Fruit fly (Drosophila melanogaster) whole organism, embryonic: ENCODE results near the gene EMC3.
A peak's percentile ranks its signal among the peaks of the same experiment; 100 is the strongest.

ENCODE experiments used
- BEAF-32 ChIP-seq: fragments of 200-800 bp; sonication (Bioruptor generic); optimal IDR thresholded peaks from 3 replicates; lab custom pipeline; 2017; ENCODE audit warnings: missing biosample characterization, missing genetic modification characterization, mild to moderate bottlenecking, moderate library complexity, missing genetic modification reagents
- Bgb ChIP-seq: fragments of 200-800 bp; sonication (Bioruptor generic); IDR thresholded peaks from 2 replicates; pipeline ENCODE4 v1.3.6; 2022; ENCODE audit warnings: missing biosample characterization, missing genetic modification characterization; ENCODE audit not compliant: partially characterized antibody
- CG10565 ChIP-seq: fragments of 200-800 bp; sonication (Bioruptor generic); optimal IDR thresholded peaks from 3 replicates; lab custom pipeline; 2016; ENCODE audit warnings: missing biosample characterization, mild to moderate bottlenecking, missing genetic modification characterization
- CG11085 ChIP-seq: fragments of 200-800 bp; sonication (Bioruptor generic); IDR thresholded peaks from 2 replicates; pipeline ENCODE4 v1.3.6; 2022; ENCODE audit warnings: missing biosample characterization, missing genetic modification characterization
- CG15269 ChIP-seq: fragments of 200-800 bp; sonication (Bioruptor generic); optimal IDR thresholded peaks from 2 replicates; lab custom pipeline; 2018; ENCODE audit warnings: missing biosample characterization, mild to moderate bottlenecking, missing genetic modification characterization, moderate library complexity
- CG16863 ChIP-seq: fragments of 200-800 bp; sonication (Bioruptor generic); optimal IDR thresholded peaks from 3 replicates; lab custom pipeline; 2016; ENCODE audit warnings: missing biosample characterization, missing genetic modification characterization
- CG31365 ChIP-seq: fragments of 200-800 bp; sonication (Bioruptor generic); optimal IDR thresholded peaks from 2 replicates; lab custom pipeline; 2018; ENCODE audit warnings: missing biosample characterization, mild to moderate bottlenecking, missing genetic modification characterization
- CG3407 ChIP-seq: fragments of 200-800 bp; sonication (Bioruptor generic); optimal IDR thresholded peaks from 2 replicates; lab custom pipeline; 2018; ENCODE audit warnings: missing biosample characterization, mild to moderate bottlenecking, missing genetic modification characterization
- CG34224 ChIP-seq: fragments of 200-800 bp; sonication (Bioruptor generic); IDR thresholded peaks from 3 replicates; pipeline ENCODE4 v1.3.6; 2022; ENCODE audit warnings: missing biosample characterization, missing genetic modification characterization; ENCODE audit not compliant: partially characterized antibody
- CG4404 ChIP-seq: fragments of 200-800 bp; sonication (Bioruptor generic); IDR thresholded peaks from 2 replicates; pipeline ENCODE4 v1.3.6; 2022; ENCODE audit warnings: missing biosample characterization, missing genetic modification characterization
- CG6272 ChIP-seq: fragments of 200-800 bp; sonication (Bioruptor generic); IDR thresholded peaks from 2 replicates; pipeline ENCODE4 v1.3.6; 2022; ENCODE audit warnings: missing biosample characterization, missing genetic modification characterization
- CG8281 ChIP-seq: fragments of 200-800 bp; sonication (Bioruptor generic); optimal IDR thresholded peaks from 2 replicates; lab custom pipeline; 2018; ENCODE audit warnings: missing biosample characterization, mild to moderate bottlenecking, missing genetic modification characterization, moderate library complexity
- CG8359 ChIP-seq: fragments of 200-800 bp; sonication (Bioruptor generic); optimal IDR thresholded peaks from 2 replicates; lab custom pipeline; 2017; ENCODE audit warnings: missing biosample characterization, mild to moderate bottlenecking, missing genetic modification characterization, borderline replicate concordance
- CG9727 ChIP-seq: fragments of 200-800 bp; sonication (Bioruptor generic); optimal IDR thresholded peaks from 3 replicates; lab custom pipeline; 2017; ENCODE audit warnings: missing biosample characterization, mild to moderate bottlenecking, missing genetic modification characterization
- CG9797 ChIP-seq: fragments of 200-800 bp; sonication (Bioruptor generic); optimal IDR thresholded peaks from 3 replicates; lab custom pipeline; 2018; ENCODE audit warnings: missing biosample characterization, mild to moderate bottlenecking, missing genetic modification characterization
- Dek ChIP-seq: fragments of 200-800 bp; sonication (Bioruptor generic); optimal IDR thresholded peaks from 3 replicates; lab custom pipeline; 2019; ENCODE audit warnings: missing biosample characterization, mild to moderate bottlenecking, missing genetic modification characterization, moderate library complexity
- Dip2 ChIP-seq: fragments of 200-800 bp; sonication (Bioruptor generic); IDR thresholded peaks from 2 replicates; pipeline ENCODE4 v1.3.6; 2022; ENCODE audit warnings: missing biosample characterization, missing genetic modification characterization
- Dll ChIP-seq: fragments of 200-800 bp; sonication (Bioruptor generic); IDR thresholded peaks from 4 replicates; pipeline ENCODE4 v1.3.6; 2022; ENCODE audit warnings: missing biosample characterization, missing genetic modification characterization; ENCODE audit not compliant: partially characterized antibody
- Doc2 ChIP-seq: fragments of 200-800 bp; sonication (Bioruptor generic); IDR thresholded peaks from 2 replicates; pipeline ENCODE4 v1.3.6; 2022; ENCODE audit warnings: missing biosample characterization, missing genetic modification characterization
- Doc3 ChIP-seq: fragments of 200-800 bp; sonication (Bioruptor generic); IDR thresholded peaks from 3 replicates; pipeline ENCODE4 v1.3.6; 2022; ENCODE audit warnings: missing biosample characterization, missing genetic modification characterization; ENCODE audit not compliant: partially characterized antibody
- Hmx ChIP-seq: fragments of 200-800 bp; sonication (Bioruptor generic); optimal IDR thresholded peaks from 2 replicates; lab custom pipeline; 2016; ENCODE audit warnings: missing biosample characterization, missing genetic modification characterization
- Lpt ChIP-seq: fragments of >200 bp; optimal IDR thresholded peaks from 2 replicates; lab custom pipeline; 2018; ENCODE audit warnings: missing biosample characterization, missing genetic modification characterization
- MBD-R2 ChIP-seq: fragments of 200-800 bp; sonication (Bioruptor generic); IDR thresholded peaks from 2 replicates; pipeline ENCODE4 v1.3.6; 2022; ENCODE audit warnings: missing biosample characterization, missing genetic modification characterization
- Max ChIP-seq: fragments of 200-800 bp; sonication (Bioruptor generic); optimal IDR thresholded peaks from 2 replicates; lab custom pipeline; 2016; ENCODE audit warnings: missing biosample characterization, mild to moderate bottlenecking, missing genetic modification characterization
- PHDP ChIP-seq: fragments of 200-800 bp; sonication (Bioruptor generic); optimal IDR thresholded peaks from 3 replicates; lab custom pipeline; 2018; ENCODE audit warnings: missing biosample characterization, mild to moderate bottlenecking, missing genetic modification characterization, moderate library complexity
- Trl ChIP-seq, 3 experiments: fragments of >200 bp in 2 of 3; fragments of 200-800 bp in 1 of 3; sonication (Bioruptor generic) in 1 of 3; optimal IDR thresholded peaks; 2 replicates in 1 of 3; 3 replicates in 2 of 3; lab custom pipeline; 2016 to 2017; ENCODE audit warnings: missing biosample characterization in 1 of 3, missing genetic modification characterization in 1 of 3
- abd-A ChIP-seq: fragments of 200-800 bp; sonication (Bioruptor generic); optimal IDR thresholded peaks from 3 replicates; lab custom pipeline; 2019; ENCODE audit warnings: missing biosample characterization, mild to moderate bottlenecking, missing genetic modification characterization, moderate library complexity
- ara ChIP-seq: fragments of 200-800 bp; sonication (Bioruptor generic); IDR thresholded peaks from 2 replicates; pipeline ENCODE4 v1.3.6; 2022; ENCODE audit warnings: missing biosample characterization, missing genetic modification characterization
- ash1 ChIP-seq: fragments of 200-800 bp; sonication (Bioruptor generic); optimal IDR thresholded peaks from 2 replicates; lab custom pipeline; 2018; ENCODE audit warnings: missing biosample characterization, mild to moderate bottlenecking, missing genetic modification characterization
- ato ChIP-seq: fragments of 200-800 bp; sonication (Bioruptor generic); IDR thresholded peaks from 2 replicates; pipeline ENCODE4 v1.3.6; 2022; ENCODE audit warnings: missing biosample characterization, missing genetic modification characterization; ENCODE audit not compliant: partially characterized antibody
- chinmo ChIP-seq: fragments of 200-800 bp; sonication (Bioruptor generic); IDR thresholded peaks from 4 replicates; pipeline ENCODE4 v1.3.6; 2022; ENCODE audit warnings: missing biosample characterization, missing genetic modification characterization; ENCODE audit not compliant: partially characterized antibody
- croc ChIP-seq: fragments of 200-800 bp; sonication (Bioruptor generic); conservative IDR thresholded peaks from 3 replicates; pipeline ENCODE4 v1.3.6; 2022; ENCODE audit warnings: missing biosample characterization, missing genetic modification characterization
- crp ChIP-seq, 2 experiments: fragments of 200-800 bp; sonication (Bioruptor generic); optimal IDR thresholded peaks; 2 replicates in 1 of 2; 3 replicates in 1 of 2; lab custom pipeline; 2017; ENCODE audit warnings: missing biosample characterization in 2 of 2, missing genetic modification characterization in 2 of 2, mild to moderate bottlenecking in 1 of 2, moderate library complexity in 1 of 2
- dmrt99B ChIP-seq: fragments of 200-800 bp; sonication (Bioruptor generic); optimal IDR thresholded peaks from 2 replicates; lab custom pipeline; 2018; ENCODE audit warnings: missing biosample characterization, mild to moderate bottlenecking, missing genetic modification characterization, moderate library complexity
- ewg ChIP-seq: fragments of 200-800 bp; sonication (Bioruptor generic); optimal IDR thresholded peaks from 3 replicates; lab custom pipeline; 2017; ENCODE audit warnings: mild to moderate bottlenecking, missing biosample characterization, missing genetic modification reagents, missing genetic modification characterization
- gfzf ChIP-seq: fragments of 200-800 bp; sonication (Bioruptor generic); optimal IDR thresholded peaks from 2 replicates; lab custom pipeline; 2016; ENCODE audit warnings: missing biosample characterization, mild to moderate bottlenecking, missing genetic modification characterization, moderate library complexity
- jigr1 ChIP-seq: fragments of 200-800 bp; sonication (Bioruptor generic); IDR thresholded peaks from 3 replicates; pipeline ENCODE4 v1.3.6; 2022; ENCODE audit warnings: missing biosample characterization, missing genetic modification characterization
- lilli ChIP-seq: fragments of 200-800 bp; sonication (Bioruptor generic); optimal IDR thresholded peaks from 3 replicates; lab custom pipeline; 2016; ENCODE audit warnings: missing biosample characterization, missing genetic modification characterization
- onecut ChIP-seq: fragments of 200-800 bp; sonication (Bioruptor generic); IDR thresholded peaks from 2 replicates; pipeline ENCODE4 v1.3.6; 2022; ENCODE audit warnings: missing biosample characterization, missing genetic modification characterization
- org-1 ChIP-seq: fragments of 200-800 bp; sonication (Bioruptor generic); optimal IDR thresholded peaks from 2 replicates; lab custom pipeline; 2017; ENCODE audit warnings: missing biosample characterization, missing genetic modification characterization
- pan ChIP-seq, 4 experiments: fragments of >200 bp in 3 of 4; fragments of 200-800 bp in 1 of 4; sonication (Bioruptor generic) in 1 of 4; optimal IDR thresholded peaks in 3 of 4; IDR thresholded peaks in 1 of 4; 2 replicates each; pipeline versions ENCODE4 v1.3.6 to Lab custom; 2017 to 2022; ENCODE audit warnings: missing biosample characterization in 2 of 4, missing genetic modification characterization in 2 of 4, mixed read lengths in 1 of 4
- psq ChIP-seq: fragments of 200-800 bp; sonication (Bioruptor generic); optimal IDR thresholded peaks from 2 replicates; lab custom pipeline; 2017; ENCODE audit warnings: missing biosample characterization, missing genetic modification characterization
- pzg ChIP-seq: fragments of 200-800 bp; sonication (Bioruptor generic); optimal IDR thresholded peaks from 3 replicates; lab custom pipeline; 2018; ENCODE audit warnings: missing biosample characterization, mild to moderate bottlenecking, missing genetic modification characterization, moderate library complexity
- sd ChIP-seq: fragments of 200-800 bp; sonication (Bioruptor generic); optimal IDR thresholded peaks from 3 replicates; lab custom pipeline; 2018; ENCODE audit warnings: missing biosample characterization, mild to moderate bottlenecking, missing genetic modification characterization, moderate library complexity
- stc ChIP-seq: fragments of 200-800 bp; sonication (Bioruptor generic); IDR thresholded peaks from 2 replicates; pipeline ENCODE4 v1.3.6; 2022; ENCODE audit warnings: missing biosample characterization, missing genetic modification characterization
- tna ChIP-seq: fragments of 200-800 bp; sonication (Bioruptor generic); IDR thresholded peaks from 2 replicates; pipeline ENCODE4 v1.3.6; 2022; ENCODE audit warnings: missing biosample characterization, missing genetic modification characterization; ENCODE audit not compliant: partially characterized antibody
- unpg ChIP-seq: fragments of 200-800 bp; sonication (Bioruptor generic); optimal IDR thresholded peaks from 3 replicates; lab custom pipeline; 2018; ENCODE audit warnings: missing biosample characterization, mild to moderate bottlenecking, missing genetic modification characterization, moderate library complexity
- vvl ChIP-seq: fragments of 200-800 bp; sonication (Bioruptor generic); IDR thresholded peaks from 2 replicates; pipeline ENCODE4 v1.3.6; 2022; ENCODE audit warnings: missing biosample characterization, missing genetic modification characterization
- wor ChIP-seq: fragments of 200-800 bp; sonication (Bioruptor generic); IDR thresholded peaks from 2 replicates; pipeline ENCODE4 v1.3.6; 2022; ENCODE audit warnings: missing biosample characterization, missing genetic modification characterization

The EMC3 gene

dm6 chr2L:10743714-10744113, 11.5 kb upstream of the EMC3 start, which contains the start of gene CG6729 (continued):
- TF ChIP-seq ewg (GFP tag; lab: Kevin White, UChicago), result no peak
- TF ChIP-seq Bgb (GFP tag; lab: Robert Waterston, UW), result peak; percentile 76
- TF ChIP-seq croc (GFP tag; lab: Robert Waterston, UW), result no peak
- no peak for TF ChIP-seq Hmx (GFP tag; lab: Kevin White, UChicago)
- peak; percentile 19 for TF ChIP-seq gfzf (GFP tag; lab: Kevin White, UChicago)
- TF ChIP-seq CG16863 (GFP tag; lab: Kevin White, UChicago), result no peak
- TF ChIP-seq CG3407 (GFP tag; lab: Kevin White, UChicago), result no peak
- TF ChIP-seq Dip2 (GFP tag; lab: Robert Waterston, UW), result no peak
- TF ChIP-seq psq (GFP tag; lab: Kevin White, UChicago), result no peak
- TF ChIP-seq Trl (optimal IDR thresholded peaks at IDR 0.05; lab: Kevin White, UChicago), result no peak
- TF ChIP-seq Trl (GFP tag; optimal IDR thresholded peaks at IDR 0.05; lab: Kevin White, UChicago), result no peak
- no peak for TF ChIP-seq CG8281 (tag; lab: Kevin White, UChicago)
- peak; percentile 79 for TF ChIP-seq Dll (GFP tag; lab: Robert Waterston, UW)
- no peak for TF ChIP-seq Max
- TF ChIP-seq CG9727 (GFP tag; lab: Kevin White, UChicago), result no peak
- TF ChIP-seq lilli (GFP tag; lab: Kevin White, UChicago), result no peak
- TF ChIP-seq PHDP (tag; lab: Kevin White, UChicago), result no peak
- no peak for TF ChIP-seq ato
- no peak for TF ChIP-seq Lpt (GFP tag; lab: Kevin White, UChicago)
- TF ChIP-seq ash1 (GFP tag; lab: Kevin White, UChicago), result no peak
- no peak for TF ChIP-seq Doc2 (GFP tag; lab: Robert Waterston, UW)
- peak; percentile 75 to 94 for TF ChIP-seq crp (GFP tag; optimal IDR thresholded peaks at IDR 0.05; lab: Kevin White, UChicago)
- TF ChIP-seq chinmo, result no peak
- TF ChIP-seq CG15269, result no peak
- TF ChIP-seq jigr1 (GFP tag; lab: Robert Waterston, UW), result no peak
- no peak for TF ChIP-seq CG8359
- TF ChIP-seq dmrt99B (tag; lab: Kevin White, UChicago), result no peak
- peak; percentile 72; the same call in 2 of the 3 replicates for TF ChIP-seq Doc3 (GFP tag; lab: Robert Waterston, UW)
- no peak for TF ChIP-seq abd-A (tag; lab: Kevin White, UChicago)
- TF ChIP-seq onecut, result no peak
- TF ChIP-seq CG6272 (GFP tag; lab: Robert Waterston, UW), result no peak
- peak; percentile 87 for TF ChIP-seq MBD-R2
- TF ChIP-seq CG10565 (GFP tag; lab: Kevin White, UChicago), result no peak
- no peak for TF ChIP-seq CG11085 (GFP tag; lab: Robert Waterston, UW)
- no peak for TF ChIP-seq ara (GFP tag; lab: Robert Waterston, UW)
- TF ChIP-seq sd (tag; lab: Kevin White, UChicago), result no peak
- TF ChIP-seq CG9797 (GFP tag; lab: Kevin White, UChicago), result no peak
- no peak for TF ChIP-seq CG4404 (GFP tag; lab: Robert Waterston, UW)
- TF ChIP-seq pzg (GFP tag; lab: Kevin White, UChicago), result peak; percentile 74
- no peak for TF ChIP-seq unpg (GFP tag; lab: Kevin White, UChicago)
- no peak for TF ChIP-seq vvl (GFP tag; lab: Robert Waterston, UW)
- TF ChIP-seq tna (GFP tag; lab: Robert Waterston, UW), result peak; percentile 61; the same call in 1 of the 2 replicates
- TF ChIP-seq CG34224 (GFP tag; lab: Robert Waterston, UW), result peak; percentile 78
- no peak for TF ChIP-seq Dek
- no peak for TF ChIP-seq CG31365
- TF ChIP-seq pan (optimal IDR thresholded peaks at IDR 0.05; lab: Kevin White, UChicago), result no peak
- no peak for TF ChIP-seq pan (GFP tag; optimal IDR thresholded peaks at IDR 0.05 in 1 of 2, IDR thresholded peaks at IDR 0.05 in 1 of 2)
- no peak for TF ChIP-seq stc (GFP tag; lab: Robert Waterston, UW)
- peak; percentile 77 for TF ChIP-seq BEAF-32
- TF ChIP-seq org-1 (GFP tag; lab: Kevin White, UChicago), result no peak
- no peak for TF ChIP-seq wor (GFP tag; lab: Robert Waterston, UW)
